Worm (Caenorhabditis elegans) whole organism, L2 larva: ENCODE measurements around the gene T25D10.1.

ENCODE experiments used
- C34F6.9 ChIP-seq: fragments of 150-350 bp; optimal IDR thresholded peaks from 2 replicates; lab custom pipeline; 2014; ENCODE audit warnings: missing biosample characterization, missing genetic modification characterization
- F13H6.1 ChIP-seq: sonication (generic microtip); optimal IDR thresholded peaks from 2 replicates; lab custom pipeline; 2016; ENCODE audit warnings: missing genetic modification characterization, missing compliant biosample characterization
- R02D3.7 ChIP-seq: fragments of 150-350 bp; optimal IDR thresholded peaks from 2 replicates; lab custom pipeline; 2014; ENCODE audit warnings: missing biosample characterization, missing genetic modification characterization
- Y55F3AM.14 ChIP-seq: fragments of 200-800 bp; sonication (Bioruptor generic); optimal IDR thresholded peaks from 2 replicates; lab custom pipeline; 2018; ENCODE audit warnings: mild to moderate bottlenecking, missing genetic modification characterization, missing compliant biosample characterization
- ZK546.5 ChIP-seq: sonication (generic microtip); optimal IDR thresholded peaks from 2 replicates; lab custom pipeline; 2017; ENCODE audit warnings: missing biosample characterization, missing genetic modification characterization
- alr-1 ChIP-seq: fragments of 150-350 bp; optimal IDR thresholded peaks from 2 replicates; lab custom pipeline; 2014; ENCODE audit warnings: missing biosample characterization, missing genetic modification characterization
- aly-2 ChIP-seq: fragments of 150-350 bp; optimal IDR thresholded peaks from 2 replicates; lab custom pipeline; 2014; ENCODE audit warnings: missing biosample characterization, missing genetic modification characterization
- ama-1 ChIP-seq: fragments of 150-350 bp; optimal IDR thresholded peaks from 2 replicates; lab custom pipeline; 2018; ENCODE audit warnings: inconsistent platforms
- blmp-1 ChIP-seq: sonication (generic microtip); optimal IDR thresholded peaks from 2 replicates; lab custom pipeline; 2017; ENCODE audit warnings: missing genetic modification characterization, mild to moderate bottlenecking, missing compliant biosample characterization, antibody characterized with exemption, moderate library complexity; ENCODE audit not compliant: insufficient read depth
- ceh-16 ChIP-seq: fragments of 150-350 bp; optimal IDR thresholded peaks from 2 replicates; lab custom pipeline; 2014; ENCODE audit warnings: missing biosample characterization, missing genetic modification characterization
- ceh-82 ChIP-seq: fragments of 150-350 bp; optimal IDR thresholded peaks from 2 replicates; lab custom pipeline; 2014; ENCODE audit warnings: missing biosample characterization, missing genetic modification characterization
- crh-2 ChIP-seq: sonication (generic microtip); optimal IDR thresholded peaks from 2 replicates; lab custom pipeline; 2017; ENCODE audit warnings: missing biosample characterization, missing genetic modification characterization
- dmd-4 ChIP-seq: sonication (generic microtip); optimal IDR thresholded peaks from 2 replicates; lab custom pipeline; 2017; ENCODE audit warnings: missing biosample characterization, missing genetic modification characterization
- egl-27 ChIP-seq: sonication (generic microtip); optimal IDR thresholded peaks from 3 replicates; lab custom pipeline; 2017; ENCODE audit warnings: missing biosample characterization, missing genetic modification reagents, missing genetic modification characterization
- elt-1 ChIP-seq: fragments of 150-350 bp; optimal IDR thresholded peaks from 2 replicates; lab custom pipeline; 2014; ENCODE audit warnings: missing biosample characterization, missing genetic modification characterization
- elt-3 ChIP-seq: sonication (generic microtip); optimal IDR thresholded peaks from 2 replicates; lab custom pipeline; 2017; ENCODE audit warnings: missing biosample characterization, missing genetic modification characterization
- fos-1 ChIP-seq: fragments of 150-350 bp; optimal IDR thresholded peaks from 2 replicates; lab custom pipeline; 2014; ENCODE audit warnings: missing biosample characterization, missing genetic modification characterization
- gmeb-1 ChIP-seq: fragments of 150-350 bp; optimal IDR thresholded peaks from 2 replicates; lab custom pipeline; 2014; ENCODE audit warnings: missing biosample characterization, missing genetic modification characterization
- lin-11 ChIP-seq: fragments of 150-350 bp; sonication (generic microtip); optimal IDR thresholded peaks from 2 replicates; lab custom pipeline; 2014; ENCODE audit warnings: missing biosample characterization, missing genetic modification characterization, inconsistent platforms, mixed read lengths
- lin-13 ChIP-seq: fragments of 150-350 bp; optimal IDR thresholded peaks from 2 replicates; lab custom pipeline; 2014; ENCODE audit warnings: missing biosample characterization, missing genetic modification reagents, missing genetic modification characterization
- lin-39 ChIP-seq: fragments of 150-350 bp; optimal IDR thresholded peaks from 2 replicates; lab custom pipeline; 2014; ENCODE audit warnings: missing biosample characterization, missing genetic modification reagents, missing genetic modification characterization
- mab-5 ChIP-seq: fragments of 150-350 bp; optimal IDR thresholded peaks from 2 replicates; lab custom pipeline; 2014; ENCODE audit warnings: missing biosample characterization, missing genetic modification characterization
- mbf-1 ChIP-seq: sonication (generic microtip); optimal IDR thresholded peaks from 2 replicates; lab custom pipeline; 2017; ENCODE audit warnings: missing biosample characterization, missing genetic modification characterization
- mdl-1 ChIP-seq, 2 experiments: fragments of 150-350 bp in 1 of 2; sonication (generic microtip) in 1 of 2; optimal IDR thresholded peaks; 2 replicates each; lab custom pipeline; 2017; ENCODE audit warnings: missing biosample characterization in 2 of 2, missing genetic modification characterization in 2 of 2
- nhr-10 ChIP-seq: sonication (generic microtip); optimal IDR thresholded peaks from 2 replicates; lab custom pipeline; 2017; ENCODE audit warnings: missing biosample characterization, missing genetic modification characterization
- nhr-12 ChIP-seq: fragments of 150-350 bp; optimal IDR thresholded peaks from 2 replicates; lab custom pipeline; 2014; ENCODE audit warnings: missing biosample characterization, missing genetic modification characterization
- nhr-129 ChIP-seq: fragments of 150-350 bp; optimal IDR thresholded peaks from 2 replicates; lab custom pipeline; 2014; ENCODE audit warnings: missing biosample characterization, missing genetic modification characterization
- nhr-21 ChIP-seq: fragments of 150-350 bp; optimal IDR thresholded peaks from 2 replicates; lab custom pipeline; 2014; ENCODE audit warnings: missing biosample characterization, missing genetic modification characterization
- nhr-23 ChIP-seq: fragments of 150-350 bp; optimal IDR thresholded peaks from 2 replicates; lab custom pipeline; 2014; ENCODE audit warnings: missing biosample characterization, missing genetic modification reagents, missing genetic modification characterization
- nhr-237 ChIP-seq: fragments of 150-350 bp; optimal IDR thresholded peaks from 2 replicates; lab custom pipeline; 2014; ENCODE audit warnings: missing biosample characterization, missing genetic modification characterization
- nhr-25 ChIP-seq: fragments of 150-350 bp; sonication (generic microtip); optimal IDR thresholded peaks from 3 replicates; lab custom pipeline; 2014; ENCODE audit warnings: missing biosample characterization, missing genetic modification characterization
- nhr-6 ChIP-seq: fragments of 150-350 bp; optimal IDR thresholded peaks from 2 replicates; lab custom pipeline; 2014; ENCODE audit warnings: missing biosample characterization, missing genetic modification characterization
- nhr-77 ChIP-seq: fragments of 150-350 bp; optimal IDR thresholded peaks from 2 replicates; lab custom pipeline; 2014; ENCODE audit warnings: missing biosample characterization, missing genetic modification characterization
- sem-4 ChIP-seq: fragments of 150-350 bp; optimal IDR thresholded peaks from 2 replicates; lab custom pipeline; 2014; ENCODE audit warnings: missing biosample characterization, missing genetic modification reagents, missing genetic modification characterization
- skn-1 ChIP-seq: sonication (generic microtip); optimal IDR thresholded peaks from 2 replicates; lab custom pipeline; 2017; ENCODE audit warnings: missing biosample characterization, missing genetic modification characterization
- sma-3 ChIP-seq: sonication (generic microtip); optimal IDR thresholded peaks from 2 replicates; lab custom pipeline; 2016; ENCODE audit warnings: missing genetic modification reagents, missing genetic modification characterization, missing compliant biosample characterization
- sma-9 ChIP-seq, 2 experiments: fragments of 150-350 bp in 1 of 2; sonication (generic microtip) in 1 of 2; optimal IDR thresholded peaks; 2 replicates each; lab custom pipeline; 2014 to 2016; ENCODE audit warnings: missing genetic modification characterization in 2 of 2, mild to moderate bottlenecking in 1 of 2, missing biosample characterization in 1 of 2, missing compliant biosample characterization in 1 of 2, missing genetic modification reagents in 1 of 2, moderate library complexity in 1 of 2
- snpc-4 ChIP-seq: fragments of 150-350 bp; optimal IDR thresholded peaks from 2 replicates; lab custom pipeline; 2014; ENCODE audit warnings: missing biosample characterization, missing genetic modification characterization
- unc-39 ChIP-seq: fragments of 150-350 bp; optimal IDR thresholded peaks from 2 replicates; lab custom pipeline; 2014; ENCODE audit warnings: missing biosample characterization, missing genetic modification characterization
- unc-55 ChIP-seq: fragments of 150-350 bp; sonication (generic microtip); optimal IDR thresholded peaks from 3 replicates; lab custom pipeline; 2014; ENCODE audit warnings: missing biosample characterization, missing genetic modification reagents, missing genetic modification characterization
- unc-62 ChIP-seq: fragments of 150-350 bp; optimal IDR thresholded peaks from 2 replicates; lab custom pipeline; 2014; ENCODE audit warnings: missing biosample characterization, missing genetic modification reagents, missing genetic modification characterization
- zag-1 ChIP-seq: fragments of 150-350 bp; optimal IDR thresholded peaks from 2 replicates; lab custom pipeline; 2014; ENCODE audit warnings: missing biosample characterization, missing genetic modification characterization
- ztf-1 ChIP-seq: fragments of 200-800 bp; sonication (Bioruptor generic); conservative IDR thresholded peaks from 2 replicates; pipeline ENCODE4 v1.3.6; 2022; ENCODE audit warnings: missing genetic modification characterization, missing compliant biosample characterization
- ztf-11 ChIP-seq: sonication (generic microtip); optimal IDR thresholded peaks from 2 replicates; lab custom pipeline; 2017; ENCODE audit warnings: missing biosample characterization, missing genetic modification characterization

The T25D10.1 gene

DNA sequence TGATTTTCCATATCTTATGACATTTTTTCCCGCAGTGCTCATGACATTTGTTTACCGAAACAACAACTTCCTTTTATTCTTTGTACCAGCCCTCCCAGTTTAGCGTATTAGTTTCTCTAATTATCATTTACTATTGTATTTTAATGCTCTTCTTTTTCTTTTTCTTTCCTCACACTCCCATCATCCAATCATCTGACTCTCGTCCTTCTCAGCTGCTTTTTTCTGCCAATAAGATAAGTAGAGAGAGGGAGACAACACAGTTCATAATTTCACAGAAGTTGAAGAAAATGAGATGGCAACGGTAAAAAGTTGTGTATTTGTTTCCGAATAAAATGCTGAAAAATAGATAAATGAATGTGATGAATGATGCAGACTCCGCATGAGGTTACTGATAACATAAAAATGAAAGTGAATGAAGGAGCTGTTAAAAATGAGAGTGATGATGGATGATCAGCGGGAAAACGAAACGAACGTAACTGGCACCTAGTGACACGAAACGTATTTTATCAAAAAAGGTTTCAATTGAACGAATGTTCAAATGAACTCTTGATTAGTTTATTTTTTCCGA, 25.7 kb upstream of the T25D10.1 start:
- TF ChIP-seq sma-9 (GFP tag; optimal IDR thresholded peaks at IDR 0.05; lab: Kevin White, UChicago), result peak; percentile 11
- no peak for TF ChIP-seq sma-9 (tag; optimal IDR thresholded peaks at IDR 0.05; lab: Kevin White, UChicago)
- TF ChIP-seq crh-2 (tag; lab: Kevin White, UChicago), result peak; percentile 40
- no peak for TF ChIP-seq sma-3 (GFP tag; lab: Kevin White, UChicago)
- TF ChIP-seq blmp-1 (tag; lab: Kevin White, UChicago), result peak; percentile 29
- TF ChIP-seq zag-1 (tag; lab: Kevin White, UChicago), result no peak
- TF ChIP-seq fos-1 (tag; lab: Kevin White, UChicago), result peak; percentile 90
- TF ChIP-seq nhr-129, result peak; percentile 8
- TF ChIP-seq, all 48 proteins: peak for 5

DNA sequence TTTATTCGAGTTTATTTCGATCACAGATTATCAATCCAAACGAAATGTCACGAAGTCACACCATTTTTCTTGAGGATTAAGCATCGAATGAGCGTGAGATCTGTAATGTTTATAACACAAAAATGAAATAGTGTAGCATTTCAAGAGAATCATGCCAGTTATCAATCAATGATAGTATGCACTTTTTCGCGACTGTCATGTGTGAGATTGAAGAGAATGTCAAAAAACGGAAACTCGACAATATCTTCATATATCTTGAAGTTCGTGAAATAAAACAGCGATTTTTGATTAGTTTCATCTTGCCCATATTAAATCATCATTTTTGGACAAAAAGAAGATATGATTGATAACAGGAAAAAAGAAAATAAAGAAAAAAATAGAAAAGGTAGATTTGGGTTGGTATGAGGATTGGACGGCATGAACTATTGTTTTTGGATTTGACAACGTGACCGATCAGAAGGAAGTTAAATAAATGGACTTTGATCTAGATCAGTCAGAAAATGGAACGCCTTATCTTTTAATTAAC, 24.1 kb upstream of the T25D10.1 start:
- peak; percentile 44 for TF ChIP-seq fos-1 (tag; lab: Kevin White, UChicago)
- TF ChIP-seq sma-9 (GFP tag; optimal IDR thresholded peaks at IDR 0.05; lab: Kevin White, UChicago), result peak; percentile 35
- TF ChIP-seq sma-9 (tag; optimal IDR thresholded peaks at IDR 0.05; lab: Kevin White, UChicago), result no peak
- no peak for TF ChIP-seq sem-4
- TF ChIP-seq nhr-21, result peak; percentile 69
- TF ChIP-seq sma-3 (GFP tag; lab: Kevin White, UChicago), result peak; percentile 10

ce11 chrII:6380866-6381265, 22.3 kb upstream of the T25D10.1 start, which contains the start of gene F58F12.12:
Gene F58F12.12, plus strand, starts transcription at chrII:6381166.
- TF ChIP-seq unc-62 (GFP tag; lab: Kevin White, UChicago) (no peak), fos-1 (tag; lab: Kevin White, UChicago) (peak; percentile 3), elt-3 (tag; lab: Kevin White, UChicago) (no peak), nhr-77 (no peak)

- TF ChIP-seq lin-11 (tag; lab: Kevin White, UChicago) (no peak), sma-3 (GFP tag; lab: Kevin White, UChicago) (peak; percentile 18), mbf-1 (no peak), elt-1 (no peak), ztf-1 (GFP tag; lab: Robert Waterston, UW) (no peak), aly-2 (tag; lab: Kevin White, UChicago) (no peak), ceh-82 (tag; lab: Kevin White, UChicago) (no peak), sma-9 (GFP tag; optimal IDR thresholded peaks at IDR 0.05; lab: Kevin White, UChicago) (peak; percentile 41), sma-9 (tag; optimal IDR thresholded peaks at IDR 0.05; lab: Kevin White, UChicago) (no peak), Y55F3AM.14 (no peak), egl-27 (no peak), gmeb-1 (peak; percentile 66), nhr-25 (tag; lab: Kevin White, UChicago) (no peak), dmd-4 (no peak), nhr-77 (no peak), unc-62 (GFP tag; lab: Kevin White, UChicago) (no peak), snpc-4 (tag; lab: Kevin White, UChicago) (peak; percentile 28), nhr-21 (peak; percentile 16), mdl-1 (tag; optimal IDR thresholded peaks at IDR 0.05; lab: Kevin White, UChicago) (no peak), mab-5 (tag; lab: Kevin White, UChicago) (no peak), R02D3.7 (no peak), skn-1 (tag; lab: Kevin White, UChicago) (no peak), nhr-12 (tag; lab: Kevin White, UChicago) (no peak), unc-39 (tag; lab: Kevin White, UChicago) (no peak), nhr-6 (no peak), C34F6.9 (tag; lab: Kevin White, UChicago) (peak; percentile 81), elt-3 (tag; lab: Kevin White, UChicago) (no peak), unc-55 (GFP tag; lab: Kevin White, UChicago) (no peak), ztf-11 (tag; lab: Kevin White, UChicago) (no peak), ZK546.5 (tag; lab: Kevin White, UChicago) (no peak), ceh-16 (no peak), nhr-237 (tag; lab: Kevin White, UChicago) (no peak), nhr-129 (peak; percentile 61), lin-39 (tag; lab: Kevin White, UChicago) (no peak), nhr-10 (tag; lab: Kevin White, UChicago) (no peak), nhr-23 (tag; lab: Kevin White, UChicago) (no peak), F13H6.1 (tag; lab: Kevin White, UChicago) (no peak), lin-13 (GFP tag; lab: Kevin White, UChicago) (peak; percentile 61), alr-1 (no peak), zag-1 (tag; lab: Kevin White, UChicago) (no peak), blmp-1 (tag; lab: Kevin White, UChicago) (no peak), ama-1 (lab: Kevin White, UChicago) (no peak), crh-2 (tag; lab: Kevin White, UChicago) (peak; percentile 24), sem-4 (peak; percentile 38)
Measured at ce11 chrII:6383183-6383695, 20.0 kb upstream of the T25D10.1 start, which contains the start of gene F58F12.1. Gene F58F12.1, plus strand, starts transcription at chrII:6383645.
